Worm (Caenorhabditis elegans) whole organism, L1 larva: ENCODE measurements around the gene srlf-1.

Source experiments
- unc-98 ChIP-seq: fragments of 200-800 bp; sonication (Bioruptor generic); IDR thresholded peaks from 2 replicates; pipeline ENCODE4 v1.3.6; 2022; ENCODE audit warnings: missing genetic modification characterization, missing compliant biosample characterization
- zag-1 ChIP-seq: fragments of 150-350 bp; optimal IDR thresholded peaks from 2 replicates; lab custom pipeline; 2014; ENCODE audit warnings: missing biosample characterization, missing genetic modification characterization

ce11 chrII:7817580-7817979 lies 27.2 kb downstream of the srlf-1 start:
- no peak for TF ChIP-seq zag-1 (tag; lab: Kevin White, UChicago)
- TF ChIP-seq unc-98, result no peak
